Worm (Caenorhabditis elegans): ENCODE measurements around the gene oac-31.

oac-31 gene

ce11 chrV:1579790-1580189 is 38.1 kb upstream of the oac-31 start:
- TF ChIP-seq ceh-16 (tag; optimal IDR thresholded peaks at IDR 0.05): peak; percentile 74
- no peak for TF ChIP-seq ama-1 (optimal IDR thresholded peaks at IDR 0.05)

- TF ChIP-seq gmeb-1 (tag; optimal IDR thresholded peaks at IDR 0.05) (no peak), ztf-1 (GFP tag; conservative IDR thresholded peaks at IDR 0.05) (no peak), ceh-16 (tag; optimal IDR thresholded peaks at IDR 0.05) (peak; percentile 53), ZK546.5 (tag; optimal IDR thresholded peaks at IDR 0.05) (no peak), crh-2 (tag; optimal IDR thresholded peaks at IDR 0.05) (no peak)
Observed at ce11 chrV:1578572-1579230, 37.0 kb upstream of the oac-31 start.

DNA sequence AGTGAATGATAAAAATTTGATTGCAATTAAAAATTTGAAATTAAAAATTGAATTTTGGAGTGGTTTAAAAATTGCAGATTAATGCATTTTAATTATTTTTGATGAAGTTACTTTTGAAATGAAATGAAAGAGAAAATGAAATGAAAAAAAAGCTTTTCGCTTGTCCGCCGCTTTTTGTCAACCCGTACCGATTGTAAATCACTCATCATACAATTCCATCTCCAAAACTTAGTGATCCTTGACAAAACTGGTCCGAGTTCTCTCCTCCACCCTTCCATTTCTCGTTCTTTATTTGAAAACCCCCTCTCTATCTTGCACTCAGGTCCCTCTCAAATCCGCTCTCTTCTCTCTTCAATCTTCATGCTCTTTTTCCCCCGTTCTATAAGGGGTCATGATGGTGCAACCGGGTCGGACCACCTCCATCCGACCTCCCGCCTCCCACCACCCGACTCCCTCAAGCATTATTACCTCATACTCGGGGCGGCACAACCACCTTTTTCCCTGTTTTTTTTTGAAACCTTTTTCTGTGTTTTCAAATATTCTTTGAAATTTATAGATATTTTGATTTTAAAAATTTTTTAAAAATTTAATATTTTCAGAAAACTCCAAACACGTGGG is 35.5 kb upstream of the oac-31 start:
- no peak for TF ChIP-seq elt-1 (tag; optimal IDR thresholded peaks at IDR 0.05)
- TF ChIP-seq ztf-11 (tag; optimal IDR thresholded peaks at IDR 0.05): no peak
- no peak for TF ChIP-seq zag-1 (tag; optimal IDR thresholded peaks at IDR 0.05)
- no peak for TF ChIP-seq nhr-25 (tag; optimal IDR thresholded peaks at IDR 0.05)
- TF ChIP-seq crh-2 (tag; optimal IDR thresholded peaks at IDR 0.05): no peak
- no peak for TF ChIP-seq ztf-1 (GFP tag; conservative IDR thresholded peaks at IDR 0.05)
- no peak for TF ChIP-seq nhr-237 (tag; optimal IDR thresholded peaks at IDR 0.05)
- no peak for TF ChIP-seq fos-1 (tag; optimal IDR thresholded peaks at IDR 0.05)
- no peak for TF ChIP-seq skn-1 (tag; optimal IDR thresholded peaks at IDR 0.05)
- TF ChIP-seq gmeb-1 (tag; optimal IDR thresholded peaks at IDR 0.05): no peak
- TF ChIP-seq nhr-129 (tag; optimal IDR thresholded peaks at IDR 0.05): no peak

ce11 chrV:1575493-1576084 is 33.9 kb upstream of the oac-31 start:
- peak; percentile 65 for TF ChIP-seq mab-5 (tag; optimal IDR thresholded peaks at IDR 0.05)
- no peak for TF ChIP-seq unc-62 (GFP tag; optimal IDR thresholded peaks at IDR 0.05)

DNA sequence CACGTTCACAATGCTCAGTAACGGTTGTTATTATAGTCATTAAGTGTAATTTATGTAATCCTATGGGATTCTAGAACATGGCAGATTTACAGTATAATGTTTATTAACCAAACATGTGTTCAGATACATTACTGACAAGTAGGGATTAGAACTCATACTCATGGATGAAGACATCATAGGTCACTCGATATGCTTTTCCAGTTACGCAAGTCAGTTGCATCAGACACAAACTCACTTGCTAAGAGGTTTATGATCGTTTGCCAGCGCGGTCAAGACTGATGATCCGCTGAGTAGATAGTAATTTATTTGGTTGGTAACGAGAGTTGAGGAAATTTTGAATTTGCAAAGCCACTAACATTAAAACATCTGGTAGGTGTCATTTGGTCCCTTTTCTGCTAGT is 32.9 kb upstream of the oac-31 start:
- TF ChIP-seq lsy-2 (tag; optimal IDR thresholded peaks at IDR 0.05) (no peak), ztf-11 (tag; optimal IDR thresholded peaks at IDR 0.05) (no peak), nhr-237 (tag; optimal IDR thresholded peaks at IDR 0.05) (no peak)

ce11 chrV:1572585-1572984 is 30.9 kb upstream of the oac-31 start:
- TF ChIP-seq alr-1 (tag; optimal IDR thresholded peaks at IDR 0.05) (no peak), Y55F3AM.14 (GFP tag; optimal IDR thresholded peaks at IDR 0.05) (no peak), ztf-4 (tag; optimal IDR thresholded peaks at IDR 0.05) (no peak), nhr-12 (tag; optimal IDR thresholded peaks at IDR 0.05) (no peak), sma-3 (GFP tag; optimal IDR thresholded peaks at IDR 0.05) (no peak), elt-1 (tag; optimal IDR thresholded peaks at IDR 0.05) (no peak)

DNA sequence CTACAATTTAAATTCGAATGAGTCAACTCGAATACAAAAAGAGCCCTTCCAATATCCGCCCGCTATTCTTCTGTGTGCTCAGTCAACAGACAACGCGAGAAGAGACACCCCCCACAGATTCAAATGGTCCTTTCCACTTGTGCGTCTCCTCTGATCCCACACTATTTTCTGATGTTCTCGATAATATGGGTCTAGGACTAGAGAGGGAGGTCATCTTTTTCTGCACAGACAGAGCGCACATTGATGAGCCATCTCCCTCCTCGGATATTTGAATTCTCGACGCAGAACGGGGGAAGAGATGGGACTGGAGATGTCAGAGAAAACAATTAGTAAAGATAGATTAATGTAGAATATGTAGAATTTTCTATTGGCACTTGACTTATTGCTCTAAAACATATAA is 29.0 kb upstream of the oac-31 start:
- TF ChIP-seq snpc-4 (tag; optimal IDR thresholded peaks at IDR 0.05): no peak
- TF ChIP-seq ceh-82 (tag; optimal IDR thresholded peaks at IDR 0.05): no peak
- TF ChIP-seq nhr-11 (tag; optimal IDR thresholded peaks at IDR 0.05): no peak

DNA sequence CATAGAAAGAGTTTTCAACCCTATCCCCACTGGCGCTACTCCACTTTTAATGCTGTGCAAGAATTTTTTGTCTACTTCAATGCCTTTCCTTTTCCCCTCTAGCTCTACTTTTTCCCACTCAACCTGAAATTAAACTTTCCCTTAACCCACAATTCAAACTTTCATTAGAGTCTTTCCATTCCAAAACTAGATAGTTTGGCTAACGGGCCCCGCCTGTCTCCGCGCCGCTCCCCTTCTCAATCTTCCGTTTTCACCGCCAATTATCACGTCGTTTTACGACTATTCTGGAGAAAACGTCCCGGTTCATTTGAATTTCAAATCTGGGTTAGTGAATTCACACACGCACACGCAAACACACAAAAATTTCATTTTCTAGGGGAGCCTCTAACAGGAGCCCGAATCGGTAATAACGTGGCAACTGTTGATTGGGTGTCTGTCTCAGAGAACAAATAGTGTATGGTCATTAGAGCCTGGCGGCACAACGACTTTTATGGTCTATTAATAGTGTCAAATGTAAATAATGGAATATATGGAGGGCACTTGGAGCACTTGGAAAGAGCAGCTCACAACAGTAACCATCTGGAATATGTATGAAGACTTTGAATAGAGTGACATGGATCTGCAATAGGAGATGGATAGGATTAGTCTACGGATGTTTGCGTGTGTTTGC is 28.2 kb upstream of the oac-31 start:
- TF ChIP-seq mab-5 (tag; optimal IDR thresholded peaks at IDR 0.05) (no peak), ztf-11 (tag; optimal IDR thresholded peaks at IDR 0.05) (no peak), nhr-23 (tag; optimal IDR thresholded peaks at IDR 0.05) (no peak), snpc-4 (tag; optimal IDR thresholded peaks at IDR 0.05) (no peak), crh-2 (tag; optimal IDR thresholded peaks at IDR 0.05) (no peak), unc-55 (GFP tag; optimal IDR thresholded peaks at IDR 0.05) (no peak), nhr-21 (tag; optimal IDR thresholded peaks at IDR 0.05) (no peak), nhr-10 (tag; optimal IDR thresholded peaks at IDR 0.05) (no peak), fos-1 (tag; optimal IDR thresholded peaks at IDR 0.05) (no peak), sem-4 (tag; optimal IDR thresholded peaks at IDR 0.05) (no peak), ztf-1 (GFP tag; conservative IDR thresholded peaks at IDR 0.05) (no peak), zag-1 (tag; optimal IDR thresholded peaks at IDR 0.05) (no peak), C34F6.9 (tag; optimal IDR thresholded peaks at IDR 0.05) (no peak), dmd-4 (tag; optimal IDR thresholded peaks at IDR 0.05) (no peak), nhr-129 (tag; optimal IDR thresholded peaks at IDR 0.05) (no peak), nhr-237 (tag; optimal IDR thresholded peaks at IDR 0.05) (no peak), sma-9 (GFP tag; optimal IDR thresholded peaks at IDR 0.05) (no peak), sma-9 (tag; optimal IDR thresholded peaks at IDR 0.05) (no peak), unc-39 (tag; optimal IDR thresholded peaks at IDR 0.05) (no peak)
